Fruit fly (Drosophila melanogaster) whole organism, embryonic: Measurements from ENCODE around the gene CG5390.

Experiments
- Adf1 ChIP-seq: fragments of 200-800 bp; sonication (Bioruptor generic); IDR thresholded peaks from 2 replicates; pipeline ENCODE4 v1.3.6; 2022; ENCODE audit warnings: missing biosample characterization, missing genetic modification characterization
- Aef1 ChIP-seq: fragments of 200-800 bp; sonication (Bioruptor generic); IDR thresholded peaks from 3 replicates; pipeline ENCODE4 v1.3.6; 2022; ENCODE audit warnings: missing biosample characterization, missing genetic modification characterization
- CG11723 ChIP-seq: fragments of 200-800 bp; sonication (Bioruptor generic); optimal IDR thresholded peaks from 2 replicates; lab custom pipeline; 2017; ENCODE audit warnings: missing biosample characterization, mild to moderate bottlenecking, missing genetic modification characterization
- CG12219 ChIP-seq: fragments of 200-800 bp; sonication (Bioruptor generic); optimal IDR thresholded peaks from 3 replicates; lab custom pipeline; 2018; ENCODE audit warnings: missing biosample characterization, mild to moderate bottlenecking, missing genetic modification characterization
- CG1602 ChIP-seq: fragments of 200-800 bp; sonication (Bioruptor generic); optimal IDR thresholded peaks from 3 replicates; lab custom pipeline; 2016; ENCODE audit warnings: missing biosample characterization, missing genetic modification characterization
- CG16815 ChIP-seq: fragments of 200-800 bp; sonication (Bioruptor generic); optimal IDR thresholded peaks from 3 replicates; lab custom pipeline; 2017; ENCODE audit warnings: missing biosample characterization, mild to moderate bottlenecking, missing genetic modification characterization
- CG17802 ChIP-seq: fragments of 200-800 bp; sonication (Bioruptor generic); optimal IDR thresholded peaks from 2 replicates; lab custom pipeline; 2018; ENCODE audit warnings: missing biosample characterization, mild to moderate bottlenecking, missing genetic modification characterization, moderate library complexity
- CG2875 ChIP-seq: fragments of 200-800 bp; sonication (Bioruptor generic); optimal IDR thresholded peaks from 2 replicates; lab custom pipeline; 2017; ENCODE audit warnings: missing biosample characterization, mild to moderate bottlenecking, missing genetic modification characterization, missing genetic modification reagents
- CG31365 ChIP-seq: fragments of 200-800 bp; sonication (Bioruptor generic); optimal IDR thresholded peaks from 2 replicates; lab custom pipeline; 2018; ENCODE audit warnings: missing biosample characterization, mild to moderate bottlenecking, missing genetic modification characterization
- CG32532 ChIP-seq: fragments of 200-800 bp; sonication (Bioruptor generic); IDR thresholded peaks from 2 replicates; pipeline ENCODE4 v1.3.6; 2022; ENCODE audit warnings: missing biosample characterization, missing genetic modification characterization
- CG4707 ChIP-seq: fragments of 200-800 bp; sonication (Bioruptor generic); optimal IDR thresholded peaks from 2 replicates; lab custom pipeline; 2018; ENCODE audit warnings: missing biosample characterization, mild to moderate bottlenecking, missing genetic modification characterization, moderate library complexity
- CG7271 ChIP-seq: fragments of 200-800 bp; sonication (Bioruptor generic); optimal IDR thresholded peaks from 2 replicates; lab custom pipeline; 2018; ENCODE audit warnings: missing biosample characterization, mild to moderate bottlenecking, missing genetic modification characterization, moderate library complexity
- CG7556 ChIP-seq: fragments of 200-800 bp; sonication (Bioruptor generic); optimal IDR thresholded peaks from 2 replicates; lab custom pipeline; 2017; ENCODE audit warnings: missing biosample characterization, mild to moderate bottlenecking, missing genetic modification characterization
- CG7987 ChIP-seq: fragments of 200-800 bp; sonication (Bioruptor generic); optimal IDR thresholded peaks from 2 replicates; lab custom pipeline; 2018; ENCODE audit warnings: missing biosample characterization, mild to moderate bottlenecking, missing genetic modification characterization, moderate library complexity
- CG8359 ChIP-seq: fragments of 200-800 bp; sonication (Bioruptor generic); optimal IDR thresholded peaks from 2 replicates; lab custom pipeline; 2017; ENCODE audit warnings: missing biosample characterization, mild to moderate bottlenecking, missing genetic modification characterization, borderline replicate concordance
- CoRest ChIP-seq: fragments of 200-800 bp; sonication (Bioruptor generic); optimal IDR thresholded peaks from 3 replicates; lab custom pipeline; 2018; ENCODE audit warnings: missing biosample characterization, mild to moderate bottlenecking, missing genetic modification characterization, moderate library complexity
- D19B ChIP-seq: fragments of 200-800 bp; sonication (Bioruptor generic); optimal IDR thresholded peaks from 2 replicates; lab custom pipeline; 2017; ENCODE audit warnings: missing biosample characterization, mild to moderate bottlenecking, missing genetic modification characterization
- Eip74EF ChIP-seq, 2 experiments: fragments of 200-800 bp in 1 of 2; fragments of >200 bp in 1 of 2; sonication (Bioruptor generic) in 1 of 2; optimal IDR thresholded peaks; 2 replicates each; lab custom pipeline; 2017 to 2019; ENCODE audit warnings: missing biosample characterization in 2 of 2, missing genetic modification characterization in 2 of 2, mild to moderate bottlenecking in 1 of 2, moderate library complexity in 1 of 2
- HLH4C ChIP-seq: fragments of 200-800 bp; sonication (Bioruptor generic); IDR thresholded peaks from 3 replicates; pipeline ENCODE4 v1.3.6; 2022; ENCODE audit warnings: missing biosample characterization, missing genetic modification characterization; ENCODE audit not compliant: partially characterized antibody
- Hr3 ChIP-seq: fragments of 200-800 bp; sonication (Bioruptor generic); optimal IDR thresholded peaks from 3 replicates; lab custom pipeline; 2016; ENCODE audit warnings: missing biosample characterization, missing genetic modification characterization
- Med ChIP-seq: fragments of 200-800 bp; sonication (Bioruptor generic); peaks from one replicate; lab custom pipeline; 2016; ENCODE audit warnings: missing biosample characterization, missing genetic modification characterization, mild to moderate bottlenecking, inconsistent platforms, moderate library complexity
- Myb ChIP-seq: fragments of 200-800 bp; sonication (Bioruptor generic); optimal IDR thresholded peaks from 2 replicates; lab custom pipeline; 2016; ENCODE audit warnings: missing biosample characterization, missing genetic modification characterization
- NC2β ChIP-seq: fragments of 200-800 bp; sonication (Bioruptor generic); optimal IDR thresholded peaks from 2 replicates; lab custom pipeline; 2016; ENCODE audit warnings: missing biosample characterization, missing genetic modification characterization
- Nf-YB ChIP-seq: fragments of 200-800 bp; sonication (Bioruptor generic); optimal IDR thresholded peaks from 3 replicates; lab custom pipeline; 2019; ENCODE audit warnings: missing biosample characterization, mild to moderate bottlenecking, missing genetic modification characterization, moderate library complexity
- Oli ChIP-seq: fragments of 200-800 bp; sonication (Bioruptor generic); optimal IDR thresholded peaks from 2 replicates; lab custom pipeline; 2018; ENCODE audit warnings: missing biosample characterization, mild to moderate bottlenecking, missing genetic modification characterization, moderate library complexity
- Pdp1 ChIP-seq, 2 experiments: fragments of 200-800 bp; sonication (Bioruptor generic); optimal IDR thresholded peaks; 3 replicates each; lab custom pipeline; 2016; ENCODE audit warnings: missing biosample characterization in 2 of 2, missing genetic modification characterization in 2 of 2, mild to moderate bottlenecking in 1 of 2, moderate library complexity in 1 of 2
- Poxn ChIP-seq: fragments of 200-800 bp; sonication (Bioruptor generic); IDR thresholded peaks from 2 replicates; pipeline ENCODE4 v1.3.6; 2022; ENCODE audit warnings: missing biosample characterization, missing genetic modification characterization
- Xrp1 ChIP-seq: fragments of 200-800 bp; sonication (Bioruptor generic); IDR thresholded peaks from 2 replicates; pipeline ENCODE4 v1.3.6; 2022; ENCODE audit warnings: missing biosample characterization, missing genetic modification characterization
- amos ChIP-seq: fragments of 200-800 bp; sonication (Bioruptor generic); IDR thresholded peaks from 2 replicates; pipeline ENCODE4 v1.3.6; 2022; ENCODE audit warnings: missing biosample characterization, missing genetic modification characterization; ENCODE audit not compliant: partially characterized antibody
- dpn ChIP-seq, 2 experiments: fragments of 200-800 bp; sonication (Bioruptor generic); optimal IDR thresholded peaks; 3 replicates each; lab custom pipeline; 2016; ENCODE audit warnings: missing biosample characterization in 2 of 2, missing genetic modification characterization in 2 of 2
- eve ChIP-seq, 2 experiments: fragments of >200 bp; optimal IDR thresholded peaks; 2 replicates each; lab custom pipeline; 2017; ENCODE audit warnings: missing biosample characterization in 2 of 2, missing genetic modification characterization in 2 of 2
- exex ChIP-seq: fragments of 200-800 bp; sonication (Bioruptor generic); optimal IDR thresholded peaks from 4 replicates; lab custom pipeline; 2018; ENCODE audit warnings: missing biosample characterization, mild to moderate bottlenecking, missing genetic modification characterization, moderate library complexity
- ftz-f1 ChIP-seq: fragments of 200-800 bp; sonication (Bioruptor generic); optimal IDR thresholded peaks from 2 replicates; lab custom pipeline; 2016; ENCODE audit warnings: missing biosample characterization, missing genetic modification characterization
- pb ChIP-seq: fragments of 200-800 bp; sonication (Bioruptor generic); optimal IDR thresholded peaks from 3 replicates; lab custom pipeline; 2016; ENCODE audit warnings: missing biosample characterization, missing genetic modification characterization
- pum ChIP-seq: fragments of 200-800 bp; sonication (Bioruptor generic); optimal IDR thresholded peaks from 2 replicates; lab custom pipeline; 2016; ENCODE audit warnings: missing biosample characterization, missing genetic modification characterization
- sens ChIP-seq: fragments of 200-800 bp; sonication (Bioruptor generic); peaks from one replicate; lab custom pipeline; 2016; ENCODE audit warnings: missing biosample characterization, missing genetic modification characterization
- shn ChIP-seq: fragments of 200-800 bp; sonication (Bioruptor generic); optimal IDR thresholded peaks from 3 replicates; lab custom pipeline; 2016; ENCODE audit warnings: missing biosample characterization, missing genetic modification characterization
- sima ChIP-seq: fragments of 200-800 bp; sonication (Bioruptor generic); optimal IDR thresholded peaks from 2 replicates; lab custom pipeline; 2016; ENCODE audit warnings: missing biosample characterization, missing genetic modification characterization
- sqz ChIP-seq: fragments of 200-800 bp; sonication (Bioruptor generic); optimal IDR thresholded peaks from 3 replicates; lab custom pipeline; 2018; ENCODE audit warnings: missing biosample characterization, mild to moderate bottlenecking, missing genetic modification characterization
- tna ChIP-seq: fragments of 200-800 bp; sonication (Bioruptor generic); IDR thresholded peaks from 2 replicates; pipeline ENCODE4 v1.3.6; 2022; ENCODE audit warnings: missing biosample characterization, missing genetic modification characterization; ENCODE audit not compliant: partially characterized antibody
- wor ChIP-seq: fragments of 200-800 bp; sonication (Bioruptor generic); IDR thresholded peaks from 2 replicates; pipeline ENCODE4 v1.3.6; 2022; ENCODE audit warnings: missing biosample characterization, missing genetic modification characterization
- zen2 ChIP-seq: fragments of 200-800 bp; sonication (Bioruptor generic); IDR thresholded peaks from 3 replicates; pipeline ENCODE4 v1.3.6; 2022; ENCODE audit warnings: missing biosample characterization, missing genetic modification characterization; ENCODE audit not compliant: partially characterized antibody

CG5390 gene

dm6 chr2L:10321036-10321583, 14.7 kb upstream of the CG5390 start (continued):
- no peak for TF ChIP-seq Nf-YB (GFP tag; lab: Kevin White, UChicago)
- TF ChIP-seq Adf1 (GFP tag; lab: Robert Waterston, UW) = no peak
- no peak for TF ChIP-seq Poxn (GFP tag; lab: Robert Waterston, UW)
- no peak for TF ChIP-seq Xrp1 (GFP tag; lab: Robert Waterston, UW)
- TF ChIP-seq CG2875 = no peak
- TF ChIP-seq CG17802 (tag; lab: Kevin White, UChicago) = no peak
- no peak for TF ChIP-seq CG16815
- peak; percentile 2 for TF ChIP-seq pum
- no peak for TF ChIP-seq NC2β (GFP tag; lab: Kevin White, UChicago)
- peak; percentile 21 for TF ChIP-seq CG7987 (GFP tag; lab: Kevin White, UChicago)
- peak; percentile 60; the same call in 1 of the 2 replicates for TF ChIP-seq amos
- TF ChIP-seq zen2 (GFP tag; lab: Robert Waterston, UW) = no peak; the same call in 2 of the 3 replicates
- TF ChIP-seq CG11723 = peak; percentile 7
- TF ChIP-seq HLH4C (GFP tag; lab: Robert Waterston, UW) = peak; percentile 63; the same call in 2 of the 3 replicates
- no peak for TF ChIP-seq CG1602 (GFP tag; lab: Kevin White, UChicago)
- no peak for TF ChIP-seq Oli (tag; lab: Kevin White, UChicago)
- no peak for TF ChIP-seq Eip74EF (GFP tag; optimal IDR thresholded peaks at IDR 0.05; lab: Kevin White, UChicago)
- no peak for TF ChIP-seq Myb (GFP tag; lab: Kevin White, UChicago)
- no peak for TF ChIP-seq CG7271 (tag; lab: Kevin White, UChicago)
- peak; percentile 51 for TF ChIP-seq sqz
- peak; percentile 57 for TF ChIP-seq sens (GFP tag; lab: Kevin White, UChicago)
- TF ChIP-seq Hr3 (GFP tag; lab: Kevin White, UChicago) = no peak
- TF ChIP-seq CG7556 (GFP tag; lab: Kevin White, UChicago) = peak; percentile 5
- TF ChIP-seq CG32532 (GFP tag; lab: Robert Waterston, UW) = 0 out of 2 replicates have a peak, but pooled peaks have one; percentile 29
- TF ChIP-seq dpn (GFP tag; optimal IDR thresholded peaks at IDR 0.05; lab: Kevin White, UChicago) = peak; percentile 6 to 28
- peak; percentile 57 for TF ChIP-seq tna
- no peak for TF ChIP-seq ftz-f1
- no peak for TF ChIP-seq CG4707
- TF ChIP-seq CG8359 (GFP tag; lab: Kevin White, UChicago) = no peak
- TF ChIP-seq CG31365 (tag; lab: Kevin White, UChicago) = no peak
- peak; percentile 12 for TF ChIP-seq D19B (GFP tag; lab: Kevin White, UChicago)
- TF ChIP-seq shn (GFP tag; lab: Kevin White, UChicago) = no peak
- TF ChIP-seq sima = no peak
- TF ChIP-seq pb (GFP tag; lab: Kevin White, UChicago) = peak; percentile 4
- no peak for TF ChIP-seq CoRest (tag; lab: Kevin White, UChicago)
- no peak for TF ChIP-seq wor (GFP tag; lab: Robert Waterston, UW)

- TF ChIP-seq D19B (GFP tag; lab: Kevin White, UChicago) (peak; percentile 66), eve (GFP tag; optimal IDR thresholded peaks at IDR 0.05; lab: Kevin White, UChicago) (peak in 1 of 2 experiments; percentile 28), Med (GFP tag; lab: Kevin White, UChicago) (peak; percentile 10), Pdp1 (GFP tag; optimal IDR thresholded peaks at IDR 0.05; lab: Kevin White, UChicago) (peak in 1 of 2 experiments; percentile 75), exex (tag; lab: Kevin White, UChicago) (peak; percentile 77), Aef1 (GFP tag; lab: Robert Waterston, UW) (no peak), CG12219 (GFP tag; lab: Kevin White, UChicago) (no peak)
Observed at dm6 chr2L:10320174-10320775, 13.9 kb upstream of the CG5390 start.
